Worm (Caenorhabditis elegans): ENCODE measurements around the gene C10E2.5.

C10E2.5 gene

ce11 chrX:16752196-16752595 is 2.2 kb downstream of the C10E2.5 start:
- TF ChIP-seq egl-44 (GFP tag; IDR thresholded peaks at IDR 0.05) (no peak), lin-35 (GFP tag; optimal IDR thresholded peaks at IDR 0.05) (no peak), rcor-1 (GFP tag; IDR thresholded peaks at IDR 0.05) (no peak), somi-1 (GFP tag; optimal IDR thresholded peaks at IDR 0.05) (no peak), mcd-1 (GFP tag; IDR thresholded peaks at IDR 0.05) (no peak), madf-10 (tag; optimal IDR thresholded peaks at IDR 0.05) (no peak), hmg-20 (GFP tag; IDR thresholded peaks at IDR 0.05) (no peak), hlh-12 (tag; optimal IDR thresholded peaks at IDR 0.05) (no peak), F49E8.2 (tag; optimal IDR thresholded peaks at IDR 0.05; ENCODE audit: insufficient read depth) (no peak), pha-4 (tag; optimal IDR thresholded peaks at IDR 0.05) (no peak)

DNA sequence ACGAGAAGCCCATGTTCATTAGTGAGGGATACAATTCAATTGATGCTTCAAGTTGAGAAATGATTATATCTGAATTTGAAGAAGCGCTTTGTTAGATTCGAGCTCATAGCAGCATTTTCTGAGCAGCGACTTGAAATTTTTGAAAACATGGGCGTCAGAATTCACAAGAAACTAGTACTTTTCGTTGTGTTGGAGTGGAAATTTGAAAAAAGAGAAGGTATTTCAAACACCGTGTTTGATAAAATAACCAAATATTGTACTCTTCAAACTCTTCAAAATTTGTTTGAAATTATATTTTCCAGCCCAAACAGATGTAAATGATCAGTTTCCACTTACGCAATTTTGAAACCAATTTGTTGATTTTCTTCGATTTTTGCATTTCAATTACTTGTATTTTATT is 9.4 kb downstream of the C10E2.5 start, which contains the start of gene C10E2.2:
C10E2.2 (plus strand) TSS at position 301 of the 400 bp plus-strand sequence.
- TF ChIP-seq madf-3 (GFP tag; IDR thresholded peaks at IDR 0.05) (no peak), sea-2 (GFP tag; IDR thresholded peaks at IDR 0.05) (no peak), hmg-20 (GFP tag; IDR thresholded peaks at IDR 0.05) (no peak), dox-1 (GFP tag; IDR thresholded peaks at IDR 0.05) (no peak)

DNA sequence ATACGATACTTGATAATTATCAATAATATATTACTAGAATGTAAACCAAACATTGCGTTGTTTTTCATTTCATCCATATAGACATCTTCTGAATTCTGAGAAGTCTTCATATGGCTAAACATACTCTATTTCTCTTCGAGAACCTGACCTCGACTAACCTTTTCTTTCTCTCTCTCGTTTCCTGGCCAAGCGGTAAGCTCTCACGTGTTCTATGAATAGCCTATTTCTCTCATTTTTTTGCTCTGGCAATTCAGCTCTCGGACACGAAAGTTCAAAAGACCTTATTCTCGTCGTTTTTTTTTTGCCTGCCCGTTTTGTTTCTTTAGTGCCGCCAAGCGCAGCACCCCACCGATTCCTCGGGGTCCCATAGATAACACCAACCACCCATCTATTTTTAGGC is 16.9 kb downstream of the C10E2.5 start:
- TF ChIP-seq egrh-3 (GFP tag; IDR thresholded peaks at IDR 0.05): no peak
- TF ChIP-seq hmg-20 (GFP tag; IDR thresholded peaks at IDR 0.05): no peak
- no peak for TF ChIP-seq cebp-1 (GFP tag; IDR thresholded peaks at IDR 0.05)
- TF ChIP-seq cebp-1 (tag; optimal IDR thresholded peaks at IDR 0.05): no peak
- no peak for TF ChIP-seq F22D6.2 (tag; optimal IDR thresholded peaks at IDR 0.05)
- TF ChIP-seq him-1 (tag; optimal IDR thresholded peaks at IDR 0.05): no peak
- TF ChIP-seq dpff-1 (tag; optimal IDR thresholded peaks at IDR 0.05): no peak
- TF ChIP-seq let-526 (GFP tag; IDR thresholded peaks at IDR 0.05): no peak
- TF ChIP-seq let-607 (tag; optimal IDR thresholded peaks at IDR 0.05): no peak
- TF ChIP-seq rec-8 (tag; optimal IDR thresholded peaks at IDR 0.05): no peak
- no peak for TF ChIP-seq F10E7.11 (tag; optimal IDR thresholded peaks at IDR 0.05)

DNA sequence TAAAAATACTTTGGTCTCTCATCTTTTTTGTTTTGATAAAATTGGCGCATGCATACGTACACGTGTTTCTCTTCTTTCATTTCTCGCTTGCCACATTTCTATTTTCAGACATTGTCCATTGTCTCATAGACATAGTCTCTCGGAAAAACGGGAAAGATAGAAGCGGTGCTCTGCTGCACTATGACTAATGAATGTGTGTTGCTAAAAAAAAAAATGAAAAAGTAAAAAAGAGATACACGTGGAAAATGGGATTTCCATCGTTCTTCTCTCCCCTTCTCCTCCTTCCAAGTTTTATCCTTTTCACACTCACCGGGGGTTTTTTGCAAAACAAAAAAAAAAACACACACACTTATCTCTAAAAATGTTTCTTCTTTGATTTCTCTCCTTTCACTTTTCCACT is 19.4 kb downstream of the C10E2.5 start:
- peak; percentile 5 for TF ChIP-seq lin-40 (tag; optimal IDR thresholded peaks at IDR 0.05)
- TF ChIP-seq mcd-1 (GFP tag; IDR thresholded peaks at IDR 0.05): no peak
- peak; percentile 46 for TF ChIP-seq somi-1 (GFP tag; optimal IDR thresholded peaks at IDR 0.05)

- TF ChIP-seq ceh-40 (GFP tag; IDR thresholded peaks at IDR 0.05): no peak
- TF ChIP-seq attf-5 (GFP tag; optimal IDR thresholded peaks at IDR 0.05): no peak
- no peak for TF ChIP-seq sdz-38 (tag; optimal IDR thresholded peaks at IDR 0.05)
- no peak for TF ChIP-seq F55B11.4 (tag; optimal IDR thresholded peaks at IDR 0.05; ENCODE audit: borderline replicate concordance, insufficient read depth)
- no peak for TF ChIP-seq akir-1 (GFP tag; optimal IDR thresholded peaks at IDR 0.05)
- no peak for TF ChIP-seq nfya-2 (GFP tag; IDR thresholded peaks at IDR 0.05)
- TF ChIP-seq ets-4 (GFP tag; optimal IDR thresholded peaks at IDR 0.05): no peak
- TF ChIP-seq athp-1 (tag; optimal IDR thresholded peaks at IDR 0.05): no peak
- TF ChIP-seq lin-54 (GFP tag; optimal IDR thresholded peaks at IDR 0.05): no peak
- no peak for TF ChIP-seq ZK185.1 (tag; optimal IDR thresholded peaks at IDR 0.05; ENCODE audit: poor library complexity, severe bottlenecking)
Measured at ce11 chrX:16733411-16733810, 21.0 kb downstream of the C10E2.5 start.
